Fruit fly (Drosophila melanogaster): ENCODE measurements around the gene Sfp33A3.

- TF ChIP-seq Hr39 (GFP tag; optimal IDR thresholded peaks at IDR 0.05) (no peak), Met (GFP tag; optimal IDR thresholded peaks at IDR 0.05) (no peak)
Measured at dm6 chr2L:11812781-11813664, 26.7 kb upstream of the Sfp33A3 start.

Measured in whole organism, prepupa.